Worm (Caenorhabditis elegans) whole organism, L2 larva: ENCODE results near the gene sql-1.
A peak's percentile ranks its signal among the peaks of the same experiment; 100 is the strongest.

Experiments
- C34F6.9 ChIP-seq: fragments of 150-350 bp; optimal IDR thresholded peaks from 2 replicates; lab custom pipeline; 2014; ENCODE audit warnings: missing biosample characterization, missing genetic modification characterization
- F13H6.1 ChIP-seq: sonication (generic microtip); optimal IDR thresholded peaks from 2 replicates; lab custom pipeline; 2016; ENCODE audit warnings: missing genetic modification characterization, missing compliant biosample characterization
- R02D3.7 ChIP-seq: fragments of 150-350 bp; optimal IDR thresholded peaks from 2 replicates; lab custom pipeline; 2014; ENCODE audit warnings: missing biosample characterization, missing genetic modification characterization
- aly-2 ChIP-seq: fragments of 150-350 bp; optimal IDR thresholded peaks from 2 replicates; lab custom pipeline; 2014; ENCODE audit warnings: missing biosample characterization, missing genetic modification characterization
- ama-1 ChIP-seq: fragments of 150-350 bp; optimal IDR thresholded peaks from 2 replicates; lab custom pipeline; 2018; ENCODE audit warnings: inconsistent platforms
- blmp-1 ChIP-seq: sonication (generic microtip); optimal IDR thresholded peaks from 2 replicates; lab custom pipeline; 2017; ENCODE audit warnings: missing genetic modification characterization, mild to moderate bottlenecking, missing compliant biosample characterization, antibody characterized with exemption, moderate library complexity; ENCODE audit not compliant: insufficient read depth
- ceh-16 ChIP-seq: fragments of 150-350 bp; optimal IDR thresholded peaks from 2 replicates; lab custom pipeline; 2014; ENCODE audit warnings: missing biosample characterization, missing genetic modification characterization
- ceh-82 ChIP-seq: fragments of 150-350 bp; optimal IDR thresholded peaks from 2 replicates; lab custom pipeline; 2014; ENCODE audit warnings: missing biosample characterization, missing genetic modification characterization
- crh-2 ChIP-seq: sonication (generic microtip); optimal IDR thresholded peaks from 2 replicates; lab custom pipeline; 2017; ENCODE audit warnings: missing biosample characterization, missing genetic modification characterization
- dmd-4 ChIP-seq: sonication (generic microtip); optimal IDR thresholded peaks from 2 replicates; lab custom pipeline; 2017; ENCODE audit warnings: missing biosample characterization, missing genetic modification characterization
- egl-27 ChIP-seq: sonication (generic microtip); optimal IDR thresholded peaks from 3 replicates; lab custom pipeline; 2017; ENCODE audit warnings: missing biosample characterization, missing genetic modification reagents, missing genetic modification characterization
- elt-1 ChIP-seq: fragments of 150-350 bp; optimal IDR thresholded peaks from 2 replicates; lab custom pipeline; 2014; ENCODE audit warnings: missing biosample characterization, missing genetic modification characterization
- elt-3 ChIP-seq: sonication (generic microtip); optimal IDR thresholded peaks from 2 replicates; lab custom pipeline; 2017; ENCODE audit warnings: missing biosample characterization, missing genetic modification characterization
- fos-1 ChIP-seq: fragments of 150-350 bp; optimal IDR thresholded peaks from 2 replicates; lab custom pipeline; 2014; ENCODE audit warnings: missing biosample characterization, missing genetic modification characterization
- gmeb-1 ChIP-seq: fragments of 150-350 bp; optimal IDR thresholded peaks from 2 replicates; lab custom pipeline; 2014; ENCODE audit warnings: missing biosample characterization, missing genetic modification characterization
- lin-11 ChIP-seq: fragments of 150-350 bp; sonication (generic microtip); optimal IDR thresholded peaks from 2 replicates; lab custom pipeline; 2014; ENCODE audit warnings: missing biosample characterization, missing genetic modification characterization, inconsistent platforms, mixed read lengths
- lin-13 ChIP-seq: fragments of 150-350 bp; optimal IDR thresholded peaks from 2 replicates; lab custom pipeline; 2014; ENCODE audit warnings: missing biosample characterization, missing genetic modification reagents, missing genetic modification characterization
- lin-39 ChIP-seq: fragments of 150-350 bp; optimal IDR thresholded peaks from 2 replicates; lab custom pipeline; 2014; ENCODE audit warnings: missing biosample characterization, missing genetic modification reagents, missing genetic modification characterization
- lsy-2 ChIP-seq, 2 experiments: fragments of 150-350 bp in 1 of 2; sonication (generic microtip) in 1 of 2; optimal IDR thresholded peaks; 2 replicates each; lab custom pipeline; 2014 to 2017; ENCODE audit warnings: missing biosample characterization in 2 of 2, missing genetic modification characterization in 2 of 2
- mab-5 ChIP-seq: fragments of 150-350 bp; optimal IDR thresholded peaks from 2 replicates; lab custom pipeline; 2014; ENCODE audit warnings: missing biosample characterization, missing genetic modification characterization
- mbf-1 ChIP-seq: sonication (generic microtip); optimal IDR thresholded peaks from 2 replicates; lab custom pipeline; 2017; ENCODE audit warnings: missing biosample characterization, missing genetic modification characterization
- mdl-1 ChIP-seq, 2 experiments: fragments of 150-350 bp in 1 of 2; sonication (generic microtip) in 1 of 2; optimal IDR thresholded peaks; 2 replicates each; lab custom pipeline; 2017; ENCODE audit warnings: missing biosample characterization in 2 of 2, missing genetic modification characterization in 2 of 2
- nhr-10 ChIP-seq: sonication (generic microtip); optimal IDR thresholded peaks from 2 replicates; lab custom pipeline; 2017; ENCODE audit warnings: missing biosample characterization, missing genetic modification characterization
- nhr-11 ChIP-seq: fragments of 150-350 bp; optimal IDR thresholded peaks from 2 replicates; lab custom pipeline; 2014; ENCODE audit warnings: missing biosample characterization, missing genetic modification characterization
- nhr-12 ChIP-seq: fragments of 150-350 bp; optimal IDR thresholded peaks from 2 replicates; lab custom pipeline; 2014; ENCODE audit warnings: missing biosample characterization, missing genetic modification characterization
- nhr-129 ChIP-seq: fragments of 150-350 bp; optimal IDR thresholded peaks from 2 replicates; lab custom pipeline; 2014; ENCODE audit warnings: missing biosample characterization, missing genetic modification characterization
- nhr-21 ChIP-seq: fragments of 150-350 bp; optimal IDR thresholded peaks from 2 replicates; lab custom pipeline; 2014; ENCODE audit warnings: missing biosample characterization, missing genetic modification characterization
- nhr-25 ChIP-seq: fragments of 150-350 bp; sonication (generic microtip); optimal IDR thresholded peaks from 3 replicates; lab custom pipeline; 2014; ENCODE audit warnings: missing biosample characterization, missing genetic modification characterization
- nhr-6 ChIP-seq: fragments of 150-350 bp; optimal IDR thresholded peaks from 2 replicates; lab custom pipeline; 2014; ENCODE audit warnings: missing biosample characterization, missing genetic modification characterization
- peb-1 ChIP-seq: fragments of 150-350 bp; optimal IDR thresholded peaks from 2 replicates; lab custom pipeline; 2014; ENCODE audit warnings: missing biosample characterization, missing genetic modification characterization
- sem-4 ChIP-seq: fragments of 150-350 bp; optimal IDR thresholded peaks from 2 replicates; lab custom pipeline; 2014; ENCODE audit warnings: missing biosample characterization, missing genetic modification reagents, missing genetic modification characterization
- skn-1 ChIP-seq: sonication (generic microtip); optimal IDR thresholded peaks from 2 replicates; lab custom pipeline; 2017; ENCODE audit warnings: missing biosample characterization, missing genetic modification characterization
- sma-3 ChIP-seq: sonication (generic microtip); optimal IDR thresholded peaks from 2 replicates; lab custom pipeline; 2016; ENCODE audit warnings: missing genetic modification reagents, missing genetic modification characterization, missing compliant biosample characterization
- sma-9 ChIP-seq, 2 experiments: fragments of 150-350 bp in 1 of 2; sonication (generic microtip) in 1 of 2; optimal IDR thresholded peaks; 2 replicates each; lab custom pipeline; 2014 to 2016; ENCODE audit warnings: missing genetic modification characterization in 2 of 2, mild to moderate bottlenecking in 1 of 2, missing biosample characterization in 1 of 2, missing compliant biosample characterization in 1 of 2, missing genetic modification reagents in 1 of 2, moderate library complexity in 1 of 2
- snpc-4 ChIP-seq: fragments of 150-350 bp; optimal IDR thresholded peaks from 2 replicates; lab custom pipeline; 2014; ENCODE audit warnings: missing biosample characterization, missing genetic modification characterization
- unc-39 ChIP-seq: fragments of 150-350 bp; optimal IDR thresholded peaks from 2 replicates; lab custom pipeline; 2014; ENCODE audit warnings: missing biosample characterization, missing genetic modification characterization
- unc-55 ChIP-seq: fragments of 150-350 bp; sonication (generic microtip); optimal IDR thresholded peaks from 3 replicates; lab custom pipeline; 2014; ENCODE audit warnings: missing biosample characterization, missing genetic modification reagents, missing genetic modification characterization
- zag-1 ChIP-seq: fragments of 150-350 bp; optimal IDR thresholded peaks from 2 replicates; lab custom pipeline; 2014; ENCODE audit warnings: missing biosample characterization, missing genetic modification characterization
- ztf-1 ChIP-seq: fragments of 200-800 bp; sonication (Bioruptor generic); conservative IDR thresholded peaks from 2 replicates; pipeline ENCODE4 v1.3.6; 2022; ENCODE audit warnings: missing genetic modification characterization, missing compliant biosample characterization
- ztf-11 ChIP-seq: sonication (generic microtip); optimal IDR thresholded peaks from 2 replicates; lab custom pipeline; 2017; ENCODE audit warnings: missing biosample characterization, missing genetic modification characterization
- ztf-4 ChIP-seq: fragments of 150-350 bp; optimal IDR thresholded peaks from 2 replicates; lab custom pipeline; 2014; ENCODE audit warnings: missing biosample characterization, missing genetic modification characterization

The sql-1 gene

ce11 chrIII:12499245-12499644, at the start of gene sql-1:
sql-1 (plus strand) TSS chrIII:12499557.
- TF ChIP-seq C34F6.9 (peak; percentile 28), lsy-2 (tag; optimal IDR thresholded peaks at IDR 0.05; lab: Kevin White, UChicago) (peak in 1 of 2 experiments; percentile 46), egl-27 (tag; lab: Kevin White, UChicago) (no peak), mdl-1 (tag; optimal IDR thresholded peaks at IDR 0.05; lab: Kevin White, UChicago) (no peak), sem-4 (no peak), nhr-12 (tag; lab: Kevin White, UChicago) (no peak)

- TF ChIP-seq mbf-1 (tag; lab: Kevin White, UChicago) (no peak), zag-1 (tag; lab: Kevin White, UChicago) (no peak), dmd-4 (no peak), lin-13 (GFP tag; lab: Kevin White, UChicago) (peak; percentile 82), blmp-1 (tag; lab: Kevin White, UChicago) (peak; percentile 50), nhr-25 (tag; lab: Kevin White, UChicago) (peak; percentile 67), ceh-82 (tag; lab: Kevin White, UChicago) (no peak), ceh-16 (no peak), nhr-6 (tag; lab: Kevin White, UChicago) (no peak), C34F6.9 (peak; percentile 70), sma-9 (GFP tag; optimal IDR thresholded peaks at IDR 0.05; lab: Kevin White, UChicago) (peak; percentile 34), sma-9 (tag; optimal IDR thresholded peaks at IDR 0.05; lab: Kevin White, UChicago) (no peak), peb-1 (tag; lab: Kevin White, UChicago) (no peak), fos-1 (tag; lab: Kevin White, UChicago) (no peak), nhr-21 (tag; lab: Kevin White, UChicago) (peak; percentile 27), lin-11 (tag; lab: Kevin White, UChicago) (peak; percentile 46), lsy-2 (tag; optimal IDR thresholded peaks at IDR 0.05; lab: Kevin White, UChicago) (peak; percentile 45 to 85), nhr-11 (no peak), mab-5 (peak; percentile 45), gmeb-1 (peak; percentile 79), elt-1 (tag; lab: Kevin White, UChicago) (no peak), sma-3 (peak; percentile 75), ztf-11 (tag; lab: Kevin White, UChicago) (no peak), elt-3 (tag; lab: Kevin White, UChicago) (no peak), unc-55 (GFP tag; lab: Kevin White, UChicago) (peak; percentile 88), R02D3.7 (no peak), snpc-4 (tag; lab: Kevin White, UChicago) (peak; percentile 37), aly-2 (tag; lab: Kevin White, UChicago) (no peak), nhr-10 (tag; lab: Kevin White, UChicago) (no peak), skn-1 (tag; lab: Kevin White, UChicago) (no peak), unc-39 (tag; lab: Kevin White, UChicago) (no peak), sem-4 (no peak), F13H6.1 (tag; lab: Kevin White, UChicago) (peak; percentile 43), mdl-1 (tag; optimal IDR thresholded peaks at IDR 0.05; lab: Kevin White, UChicago) (no peak), nhr-129 (peak; percentile 60), ama-1 (lab: Kevin White, UChicago) (no peak), crh-2 (tag; lab: Kevin White, UChicago) (peak; percentile 53), egl-27 (tag; lab: Kevin White, UChicago) (no peak), lin-39 (tag; lab: Kevin White, UChicago) (no peak), ztf-4 (tag; lab: Kevin White, UChicago) (no peak)
These were observed 46.0 kb upstream of the sql-1 start, which contains the start of gene ani-1 for ce11 chrIII:12453315-12453714. ani-1 (minus strand) TSS chrIII:12453375.

- TF ChIP-seq gmeb-1 (no peak), ztf-1 (GFP tag; lab: Robert Waterston, UW) (no peak), crh-2 (tag; lab: Kevin White, UChicago) (no peak), fos-1 (tag; lab: Kevin White, UChicago) (peak; percentile 65), aly-2 (tag; lab: Kevin White, UChicago) (no peak), mdl-1 (tag; optimal IDR thresholded peaks at IDR 0.05; lab: Kevin White, UChicago) (no peak), mbf-1 (tag; lab: Kevin White, UChicago) (no peak), C34F6.9 (no peak)
These were observed 45.6 kb upstream of the sql-1 start for ce11 chrIII:12453785-12454184.
